Fruit fly (Drosophila melanogaster) whole organism, larva: ENCODE data around the gene CG42487.

Experiments
- noc ChIP-seq: fragments of 200-800 bp; sonication (Bioruptor generic); optimal IDR thresholded peaks from 3 replicates; lab custom pipeline; 2019; ENCODE audit warnings: missing biosample characterization, mild to moderate bottlenecking, missing genetic modification characterization, moderate library complexity

Gene CG42487

dm6 chr3R:27946555-27947204 lies 12.4 kb downstream of the CG42487 start:
- no peak for TF ChIP-seq noc (tag; lab: Kevin White, UChicago)

DNA sequence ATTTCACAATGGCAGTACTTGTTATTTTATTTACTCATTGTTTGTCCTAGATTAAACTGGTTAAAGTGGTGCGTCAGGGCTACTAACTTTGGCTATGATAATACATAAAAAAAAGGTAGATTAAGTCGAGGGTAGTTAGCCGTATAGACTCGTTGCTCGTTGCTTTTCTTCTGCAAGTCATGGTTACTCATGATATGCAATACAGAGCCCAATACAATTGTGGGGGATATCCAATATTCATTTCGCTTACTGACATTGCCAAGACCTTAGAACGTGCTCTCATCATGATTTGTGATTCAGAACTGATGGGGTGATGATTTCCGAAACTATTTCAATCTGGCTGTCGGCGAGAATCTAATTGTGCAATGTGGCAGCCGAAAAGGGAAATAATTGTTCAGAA lies 13.6 kb downstream of the CG42487 start:
- TF ChIP-seq noc (tag; lab: Kevin White, UChicago): no peak

DNA sequence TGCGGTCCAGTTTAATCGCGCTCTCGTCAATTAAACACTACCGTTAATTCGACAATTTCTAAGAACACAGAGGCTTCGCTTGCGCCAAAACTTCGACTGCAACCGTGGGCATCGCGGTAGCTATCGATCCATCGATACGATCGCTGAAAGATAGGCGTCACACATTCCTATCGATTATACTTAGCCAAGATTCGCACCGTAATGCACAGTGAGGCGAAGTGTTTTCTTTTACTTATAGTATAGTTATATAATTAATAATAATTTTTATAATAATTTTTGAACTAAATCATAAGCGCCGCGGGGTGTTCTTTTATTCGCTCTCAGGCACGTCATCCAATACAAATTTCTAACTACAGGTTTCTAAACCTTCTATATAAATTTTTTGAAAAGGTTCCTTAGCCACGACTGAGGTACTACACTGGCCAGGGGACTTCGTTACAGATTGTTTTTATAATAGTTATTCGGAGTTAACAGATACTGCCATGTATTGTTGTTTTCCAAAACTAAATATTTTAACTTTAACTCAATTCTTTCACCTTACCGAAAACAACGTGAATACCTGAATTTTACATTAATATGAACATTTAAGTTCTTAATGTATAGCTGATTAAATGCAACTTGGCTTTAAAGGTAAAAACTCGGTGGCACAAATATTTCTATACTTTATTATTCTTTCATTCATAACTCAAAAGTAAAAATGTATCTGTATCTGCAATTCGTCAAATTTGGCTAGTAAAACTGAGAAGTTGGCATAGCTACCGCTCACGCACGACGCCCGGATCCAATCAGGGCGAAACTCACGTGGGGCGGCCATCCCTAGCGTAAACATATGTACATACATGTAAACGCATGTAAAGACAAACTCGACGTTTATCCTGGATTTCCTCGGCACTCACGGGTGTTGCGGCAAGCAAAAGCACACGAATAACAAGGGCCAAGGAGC lies 21.0 kb downstream of the CG42487 start, which contains the start of the genes NSD and BOD1:
NSD (minus strand) TSS at position 102 of the 943 bp plus-strand sequence.
BOD1 (plus strand) TSS at position 494 of the 943 bp plus-strand sequence.
- peak; percentile 3 for TF ChIP-seq noc (tag; lab: Kevin White, UChicago)

dm6 chr3R:27931461-27931860 lies 27.6 kb downstream of the CG42487 start:
- TF ChIP-seq noc (tag; lab: Kevin White, UChicago): no peak

dm6 chr3R:27928984-27929924 lies 29.8 kb downstream of the CG42487 start:
- TF ChIP-seq noc (tag; lab: Kevin White, UChicago): no peak

- no peak for TF ChIP-seq noc (tag; lab: Kevin White, UChicago)
These were observed 30.9 kb downstream of the CG42487 start, which contains the start of gene nenya for dm6 chr3R:27928140-27928539. Gene nenya (minus strand): TSS chr3R:27928174.

DNA sequence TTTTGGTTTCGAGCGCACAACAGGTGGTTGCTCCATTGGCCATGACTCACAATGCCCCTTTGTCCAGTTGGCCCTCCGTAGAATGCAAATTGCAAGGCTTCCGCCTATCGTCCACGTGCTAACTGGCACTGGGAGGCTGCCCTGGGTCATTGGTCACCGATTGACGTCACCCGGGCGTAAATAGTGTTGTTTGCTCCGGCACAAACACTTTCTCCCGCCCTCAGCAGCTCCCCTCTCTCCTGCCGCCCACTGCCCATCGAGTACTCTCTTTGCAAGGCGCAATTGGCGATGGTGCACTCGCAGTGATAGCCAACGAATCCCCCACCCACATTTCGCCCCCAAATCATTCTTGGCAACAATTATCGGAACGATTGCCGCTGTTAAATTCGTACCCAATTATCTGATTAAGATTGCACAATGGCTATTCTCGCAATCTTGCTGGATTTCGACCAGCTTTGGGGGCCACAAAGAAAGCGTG lies 32.3 kb downstream of the CG42487 start:
- TF ChIP-seq noc (tag; lab: Kevin White, UChicago): no peak

DNA sequence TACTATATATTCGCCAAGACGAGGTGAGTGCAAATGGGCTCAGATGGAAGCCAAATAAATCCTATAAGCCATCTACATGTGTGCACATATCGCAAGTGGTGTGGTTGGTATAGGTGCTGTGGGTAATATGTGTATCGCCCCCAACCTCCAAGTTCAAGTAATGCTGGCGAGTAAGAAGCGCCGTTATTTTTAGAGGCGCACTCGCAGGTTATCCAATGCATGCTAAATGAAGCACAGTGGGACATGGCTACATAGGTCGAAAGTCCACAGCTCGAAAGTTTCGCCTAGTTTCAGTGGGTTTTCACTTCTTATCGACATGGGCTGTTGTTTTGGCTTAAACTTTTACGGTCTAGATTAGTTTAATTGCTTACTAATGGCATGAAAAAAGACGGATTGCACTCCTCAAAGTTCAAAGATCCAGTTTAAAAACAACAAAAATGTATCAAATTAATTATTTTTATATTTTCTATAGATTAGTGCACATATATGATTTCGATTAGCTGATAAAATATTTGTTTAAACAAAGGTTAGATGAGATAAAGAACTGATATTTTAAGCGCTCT lies 33.0 kb downstream of the CG42487 start:
- TF ChIP-seq noc (tag; lab: Kevin White, UChicago): no peak

dm6 chr3R:27925000-27925970 lies 33.8 kb downstream of the CG42487 start, which contains the start of gene mino:
Gene mino (plus strand): TSS chr3R:27925191.
- peak; percentile 69 for TF ChIP-seq noc (tag; lab: Kevin White, UChicago)

DNA sequence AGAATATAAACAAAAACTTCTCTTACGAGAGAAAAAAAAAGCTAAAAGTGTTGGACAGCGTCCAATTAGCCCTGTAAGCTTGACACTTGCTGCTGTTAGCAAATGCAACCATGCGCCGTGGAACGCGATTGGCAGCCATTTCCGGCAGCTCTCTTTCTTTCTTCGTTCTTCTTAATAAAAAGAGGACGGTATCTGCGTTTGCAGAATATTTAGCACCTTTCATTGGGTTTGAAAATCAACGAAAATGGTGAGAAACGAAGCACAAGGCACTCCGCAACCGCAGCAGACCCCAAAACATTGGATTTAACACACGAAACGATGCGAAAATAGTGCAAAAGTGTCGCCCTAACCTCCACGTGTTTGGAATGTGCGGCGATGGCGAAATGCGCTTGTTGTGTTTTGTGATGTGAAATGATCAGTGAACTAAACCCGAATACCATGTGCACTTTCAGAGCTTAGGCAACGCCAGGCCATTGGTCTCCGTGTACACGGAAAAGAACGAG lies 36.3 kb downstream of the CG42487 start, which contains the start of gene RpL4:
RpL4 (plus strand) TSS at position 149 of the 503 bp plus-strand sequence.
- peak; percentile 44 for TF ChIP-seq noc (tag; lab: Kevin White, UChicago)

DNA sequence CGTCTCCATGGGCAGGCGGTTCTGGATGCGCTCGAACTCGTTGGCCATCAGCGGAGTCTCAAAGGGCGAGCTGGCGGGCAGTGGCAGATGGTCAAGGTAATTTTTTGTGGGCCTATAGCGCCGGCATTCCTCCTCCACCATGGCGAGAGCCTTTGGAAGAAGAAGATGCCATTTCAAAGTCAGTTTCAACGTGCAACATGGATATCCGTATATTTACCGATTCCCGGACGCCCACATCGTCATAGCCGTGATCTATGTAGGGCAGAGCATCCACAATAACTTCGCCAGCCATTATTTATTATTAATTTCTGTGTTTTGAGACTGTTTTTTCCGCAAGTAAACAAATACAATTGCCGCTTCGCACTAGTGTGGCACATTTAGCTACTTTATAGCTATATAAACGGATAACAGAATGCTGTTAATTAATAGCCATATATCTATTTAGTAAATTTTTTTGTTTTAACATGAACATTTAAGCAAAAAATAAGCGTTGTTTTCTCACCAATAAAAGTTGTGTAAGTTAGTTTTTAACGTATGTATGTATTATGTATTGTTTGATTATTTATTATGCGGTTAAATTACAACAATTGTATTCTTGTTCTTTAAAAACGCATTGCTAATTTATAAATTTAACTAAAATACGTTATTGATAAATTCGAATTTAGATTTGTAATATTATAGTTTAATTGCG lies 36.9 kb downstream of the CG42487 start, which contains the start of gene BCAS2:
BCAS2 (minus strand) TSS at position 375 of the 691 bp plus-strand sequence.
- no peak for TF ChIP-seq noc (tag; lab: Kevin White, UChicago)

dm6 chr3R:27920883-27921282 lies 38.2 kb downstream of the CG42487 start, which contains the start of gene CG12259:
Gene CG12259 (minus strand): TSS chr3R:27921089.
- no peak for TF ChIP-seq noc (tag; lab: Kevin White, UChicago)
